Fruit fly (Drosophila melanogaster): ENCODE measurements around the gene CG12056.
A peak's percentile ranks its signal among the peaks of the same experiment; 100 is the strongest.

The CG12056 gene

DNA sequence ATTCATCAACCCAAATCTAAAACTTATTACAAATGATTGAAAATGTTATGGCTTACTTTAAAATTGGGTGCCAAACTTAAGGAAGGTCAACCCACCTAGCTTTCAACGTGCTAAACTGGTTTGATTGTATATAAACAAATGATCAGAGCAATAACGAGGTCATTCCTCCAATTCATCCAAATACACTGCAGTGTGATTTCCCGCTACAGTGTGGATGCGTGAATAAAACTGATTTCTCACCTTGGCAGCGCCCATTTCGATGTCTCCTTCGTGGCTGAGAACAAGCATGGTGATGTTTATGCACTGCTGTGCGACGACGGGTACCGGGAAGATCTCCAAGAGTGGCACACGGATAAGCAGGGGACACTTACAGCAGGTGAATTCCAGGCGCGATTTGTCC, 2.8 kb downstream of the CG12056 start:
- TF ChIP-seq CG15710 (tag; optimal IDR thresholded peaks at IDR 0.05) = no peak
- TF ChIP-seq CG8301 (tag; optimal IDR thresholded peaks at IDR 0.05) = no peak
- no peak for TF ChIP-seq CG14655 (GFP tag; optimal IDR thresholded peaks at IDR 0.05)
- no peak for TF ChIP-seq Pif1B (GFP tag; optimal IDR thresholded peaks at IDR 0.05)
- no peak for TF ChIP-seq CG32121 (GFP tag; IDR thresholded peaks at IDR 0.05)
- TF ChIP-seq CG13204 (GFP tag; optimal IDR thresholded peaks at IDR 0.05) = no peak
- TF ChIP-seq CG34367 (tag; optimal IDR thresholded peaks at IDR 0.05) = no peak
- no peak for TF ChIP-seq CG12605 (GFP tag; IDR thresholded peaks at IDR 0.05)
- TF ChIP-seq Snoo (tag; optimal IDR thresholded peaks at IDR 0.05) = no peak
- no peak for TF ChIP-seq CG17806 (tag; optimal IDR thresholded peaks at IDR 0.05)
- TF ChIP-seq EcR (GFP tag; optimal IDR thresholded peaks at IDR 0.05) = no peak
- no peak for TF ChIP-seq fd96Ca (GFP tag; IDR thresholded peaks at IDR 0.05)
- no peak for TF ChIP-seq CG8159 (tag; optimal IDR thresholded peaks at IDR 0.05)
- TF ChIP-seq rn (GFP tag; IDR thresholded peaks at IDR 0.05) = no peak

DNA sequence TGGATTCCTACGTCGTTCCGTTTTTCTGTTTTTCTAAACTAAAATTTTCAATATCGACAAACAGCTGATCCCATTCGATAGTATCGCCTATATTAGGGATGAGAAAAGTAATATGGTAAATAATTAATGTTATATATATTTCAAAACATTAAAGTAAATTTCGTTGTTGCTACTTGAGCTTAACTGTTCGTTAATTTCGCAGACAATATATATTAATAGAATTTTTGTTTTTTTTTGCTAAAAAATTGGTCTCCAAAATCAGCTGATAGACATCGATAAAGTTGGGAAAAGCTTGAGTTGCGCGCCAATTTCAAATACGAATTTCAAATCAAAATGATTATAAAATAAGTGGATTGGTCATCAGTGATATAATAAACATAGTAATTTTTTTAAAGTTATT, 3.9 kb downstream of the CG12056 start, which contains the start of gene CG12118:
CG12118 (minus strand) TSS at position 53 of the 400 bp plus-strand sequence.
- TF ChIP-seq CG12605 (GFP tag; IDR thresholded peaks at IDR 0.05) (no peak), CG13204 (GFP tag; optimal IDR thresholded peaks at IDR 0.05) (no peak), EcR (GFP tag; optimal IDR thresholded peaks at IDR 0.05) (no peak), fd96Ca (GFP tag; IDR thresholded peaks at IDR 0.05) (no peak), Snoo (tag; optimal IDR thresholded peaks at IDR 0.05) (peak; percentile 51), rn (GFP tag; IDR thresholded peaks at IDR 0.05) (peak; percentile 31; the same call in 1 of the 2 replicates), CG8301 (tag; optimal IDR thresholded peaks at IDR 0.05) (peak; percentile 14), CG14655 (GFP tag; optimal IDR thresholded peaks at IDR 0.05) (no peak), CG10348 (GFP tag; IDR thresholded peaks at IDR 0.05) (no peak), CG8159 (tag; optimal IDR thresholded peaks at IDR 0.05) (peak; percentile 65), gl (tag; optimal IDR thresholded peaks at IDR 0.05) (no peak), CG9948 (tag; optimal IDR thresholded peaks at IDR 0.05) (peak; percentile 60), CG17806 (tag; optimal IDR thresholded peaks at IDR 0.05) (peak; percentile 64), Pif1B (GFP tag; optimal IDR thresholded peaks at IDR 0.05) (peak; percentile 56), Ets98B (GFP tag; IDR thresholded peaks at IDR 0.05) (peak; percentile 45), CG4496 (GFP tag; IDR thresholded peaks at IDR 0.05) (peak; percentile 71; the same call in 2 of the 3 replicates), D1 (tag; optimal IDR thresholded peaks at IDR 0.05) (peak; percentile 33), CG34367 (tag; optimal IDR thresholded peaks at IDR 0.05) (peak; percentile 57), Pif1A (GFP tag; optimal IDR thresholded peaks at IDR 0.05) (peak; percentile 46), CG32121 (GFP tag; IDR thresholded peaks at IDR 0.05) (peak; percentile 79), CG15710 (tag; optimal IDR thresholded peaks at IDR 0.05) (peak; percentile 65)

DNA sequence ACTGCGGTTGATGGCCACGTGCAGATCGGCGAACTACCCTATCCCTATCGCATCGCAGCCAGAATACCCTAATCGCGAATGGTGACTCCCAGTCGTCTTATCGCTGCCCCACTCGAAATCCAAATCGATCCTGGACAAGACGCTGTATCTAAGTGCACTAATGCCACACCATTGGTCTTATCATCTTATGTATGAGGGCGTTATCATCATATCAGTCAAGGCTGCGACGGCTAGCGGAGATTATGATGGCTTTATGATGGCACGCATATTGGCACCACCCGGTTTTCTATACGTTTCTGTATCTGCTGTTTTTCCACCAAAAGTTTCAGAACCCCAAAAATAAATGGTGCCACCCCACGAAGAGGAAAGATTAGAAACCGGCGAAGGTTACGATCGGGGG, 7.8 kb downstream of the CG12056 start:
- TF ChIP-seq Ets98B (GFP tag; IDR thresholded peaks at IDR 0.05) = no peak
- TF ChIP-seq EcR (GFP tag; optimal IDR thresholded peaks at IDR 0.05) = no peak
- TF ChIP-seq CG15710 (tag; optimal IDR thresholded peaks at IDR 0.05) = no peak
- TF ChIP-seq rn (GFP tag; IDR thresholded peaks at IDR 0.05) = no peak
- TF ChIP-seq fd96Ca (GFP tag; IDR thresholded peaks at IDR 0.05) = no peak
- no peak for TF ChIP-seq CG34367 (tag; optimal IDR thresholded peaks at IDR 0.05)
- TF ChIP-seq D1 (tag; optimal IDR thresholded peaks at IDR 0.05) = no peak
- no peak for TF ChIP-seq CG14655 (GFP tag; optimal IDR thresholded peaks at IDR 0.05)
- no peak for TF ChIP-seq CG10348 (GFP tag; IDR thresholded peaks at IDR 0.05)
- TF ChIP-seq CG8159 (tag; optimal IDR thresholded peaks at IDR 0.05) = no peak
- TF ChIP-seq CG8301 (tag; optimal IDR thresholded peaks at IDR 0.05) = no peak
- TF ChIP-seq CG17806 (tag; optimal IDR thresholded peaks at IDR 0.05) = no peak

DNA sequence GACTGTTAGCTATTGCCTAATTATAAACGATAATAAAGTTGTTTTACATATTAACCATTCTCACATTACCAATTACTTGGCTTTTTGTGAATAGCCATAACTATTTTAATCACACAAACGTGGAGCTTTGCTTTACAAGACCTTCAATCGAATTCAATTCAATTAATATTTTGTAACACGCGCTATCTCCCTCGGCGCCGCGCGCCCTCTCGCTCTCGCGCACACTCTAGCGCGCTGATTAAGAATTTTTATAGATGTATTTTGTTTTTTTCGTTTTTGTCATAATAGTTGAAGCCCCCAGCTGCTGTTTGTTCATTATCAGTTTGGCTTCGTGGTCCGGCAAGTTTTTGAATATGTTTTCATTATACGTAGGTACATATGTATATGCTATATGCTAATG, 8.6 kb downstream of the CG12056 start:
- TF ChIP-seq Ets98B (GFP tag; IDR thresholded peaks at IDR 0.05) = no peak
- TF ChIP-seq CG13204 (GFP tag; optimal IDR thresholded peaks at IDR 0.05) = no peak
- no peak for TF ChIP-seq CG8301 (tag; optimal IDR thresholded peaks at IDR 0.05)
- TF ChIP-seq CG4496 (GFP tag; IDR thresholded peaks at IDR 0.05) = no peak
- no peak for TF ChIP-seq D1 (tag; optimal IDR thresholded peaks at IDR 0.05)
- TF ChIP-seq CG34367 (tag; optimal IDR thresholded peaks at IDR 0.05) = no peak
- TF ChIP-seq rn (GFP tag; IDR thresholded peaks at IDR 0.05) = no peak
- TF ChIP-seq CG8159 (tag; optimal IDR thresholded peaks at IDR 0.05) = no peak
- no peak for TF ChIP-seq CG10348 (GFP tag; IDR thresholded peaks at IDR 0.05)
- no peak for TF ChIP-seq Pif1A (GFP tag; optimal IDR thresholded peaks at IDR 0.05)
- TF ChIP-seq Snoo (tag; optimal IDR thresholded peaks at IDR 0.05) = no peak

DNA sequence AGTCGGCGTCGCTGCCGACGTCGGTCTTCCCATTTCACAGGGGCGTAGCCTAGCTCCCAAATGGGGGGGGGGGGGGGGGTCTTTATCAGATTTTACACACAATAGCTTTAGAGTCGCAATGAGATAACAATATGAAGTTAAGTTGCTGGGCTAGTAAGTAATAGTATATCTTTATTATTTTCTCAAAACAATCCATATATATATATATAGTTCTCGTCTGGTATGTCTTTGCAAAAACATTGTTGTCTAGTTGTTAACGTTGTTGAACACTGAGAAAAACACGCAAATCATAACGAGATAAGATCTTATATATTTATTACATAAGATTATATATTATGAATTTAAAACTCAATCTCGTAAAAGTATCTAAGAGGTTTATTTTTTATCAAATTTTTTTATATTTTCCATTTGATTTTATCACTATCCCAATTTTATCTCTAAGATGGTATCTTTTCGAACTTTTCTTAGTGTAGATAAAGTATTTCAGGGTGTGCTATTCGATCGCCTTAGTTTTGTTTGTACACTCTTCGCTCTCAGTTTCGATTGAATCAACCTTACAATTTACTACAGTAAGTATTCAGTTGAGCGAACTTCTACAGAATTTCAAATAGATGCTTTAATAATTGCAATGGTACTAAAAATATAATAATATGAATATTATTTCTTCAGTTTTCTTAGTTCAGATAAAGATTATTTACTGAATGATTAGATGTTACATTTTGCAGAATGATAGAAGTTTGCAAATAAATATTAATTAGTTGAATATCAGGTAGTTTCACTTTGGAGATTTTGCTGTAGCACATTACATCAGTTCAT, 9.6 kb downstream of the CG12056 start:
- no peak for TF ChIP-seq CG13204 (GFP tag; optimal IDR thresholded peaks at IDR 0.05)
- peak; percentile 58 for TF ChIP-seq CG15710 (tag; optimal IDR thresholded peaks at IDR 0.05)
- no peak for TF ChIP-seq Pif1A (GFP tag; optimal IDR thresholded peaks at IDR 0.05)
- no peak for TF ChIP-seq EcR (GFP tag; optimal IDR thresholded peaks at IDR 0.05)
- peak; percentile 82 for TF ChIP-seq CG32121 (GFP tag; IDR thresholded peaks at IDR 0.05)
- TF ChIP-seq gl (tag; optimal IDR thresholded peaks at IDR 0.05) = no peak
- no peak for TF ChIP-seq Snoo (tag; optimal IDR thresholded peaks at IDR 0.05)
- peak; percentile 33 for TF ChIP-seq CG34367 (tag; optimal IDR thresholded peaks at IDR 0.05)
- no peak for TF ChIP-seq D1 (tag; optimal IDR thresholded peaks at IDR 0.05)
- peak; percentile 91 for TF ChIP-seq Ets98B (GFP tag; IDR thresholded peaks at IDR 0.05)
- TF ChIP-seq CG10348 (GFP tag; IDR thresholded peaks at IDR 0.05) = peak; percentile 62
- TF ChIP-seq CG4496 (GFP tag; IDR thresholded peaks at IDR 0.05) = peak; percentile 87
- TF ChIP-seq CG8159 (tag; optimal IDR thresholded peaks at IDR 0.05) = peak; percentile 52
- TF ChIP-seq Pif1B (GFP tag; optimal IDR thresholded peaks at IDR 0.05) = peak; percentile 4
- peak; percentile 67 for TF ChIP-seq CG14655 (GFP tag; optimal IDR thresholded peaks at IDR 0.05)
- TF ChIP-seq fd96Ca (GFP tag; IDR thresholded peaks at IDR 0.05) = peak; percentile 91
- TF ChIP-seq CG12605 (GFP tag; IDR thresholded peaks at IDR 0.05) = peak; percentile 77
- peak; percentile 6 for TF ChIP-seq CG8301 (tag; optimal IDR thresholded peaks at IDR 0.05)
- peak; percentile 55; the same call in 1 of the 2 replicates for TF ChIP-seq rn (GFP tag; IDR thresholded peaks at IDR 0.05)
- TF ChIP-seq CG17806 (tag; optimal IDR thresholded peaks at IDR 0.05) = peak; percentile 49
- TF ChIP-seq CG9948 (tag; optimal IDR thresholded peaks at IDR 0.05) = peak; percentile 51
